Fruit fly (Drosophila melanogaster): ENCODE measurements around the gene CG33688.

CG33688 gene

dm6 chr3L:16164150-16165039 lies 34.6 kb upstream of the CG33688 start, which contains the start of gene CG5151 (continued):
- TF ChIP-seq Hr51 (GFP tag; optimal IDR thresholded peaks at IDR 0.05) (no peak), gcm2 (GFP tag; optimal IDR thresholded peaks at IDR 0.05) (no peak), Atf3 (GFP tag; optimal IDR thresholded peaks at IDR 0.05) (no peak), nerfin-2 (GFP tag; IDR thresholded peaks at IDR 0.05; ENCODE audit: partially characterized antibody) (peak; percentile 85), pnt (GFP tag; optimal IDR thresholded peaks at IDR 0.05) (no peak), Scr (GFP tag; IDR thresholded peaks at IDR 0.05; ENCODE audit: partially characterized antibody) (peak; percentile 69), CG18764 (GFP tag; optimal IDR thresholded peaks at IDR 0.05) (no peak), CG5953 (GFP tag; IDR thresholded peaks at IDR 0.05) (no peak), CG30020 (tag; optimal IDR thresholded peaks at IDR 0.05) (no peak), CG8765 (GFP tag; IDR thresholded peaks at IDR 0.05) (no peak), dati (GFP tag; IDR thresholded peaks at IDR 0.05) (no peak), CG1233 (GFP tag; optimal IDR thresholded peaks at IDR 0.05) (no peak), dpn (GFP tag; optimal IDR thresholded peaks at IDR 0.05) (no peak), luna (GFP tag; optimal IDR thresholded peaks at IDR 0.05) (no peak), MBD-R2 (GFP tag; IDR thresholded peaks at IDR 0.05) (0 out of 2 replicates have a peak, but pooled peaks have one; percentile 8), CTCF (GFP tag; optimal IDR thresholded peaks at IDR 0.05) (peak; percentile 89), Eip74EF (GFP tag; optimal IDR thresholded peaks at IDR 0.05) (no peak), CG2889 (GFP tag; IDR thresholded peaks at IDR 0.05) (no peak), H15 (GFP tag; IDR thresholded peaks at IDR 0.05) (no peak), CG13775 (GFP tag; optimal IDR thresholded peaks at IDR 0.05) (no peak), sna (GFP tag; IDR thresholded peaks at IDR 0.05; ENCODE audit: partially characterized antibody) (peak; percentile 74), tap (tag; optimal IDR thresholded peaks at IDR 0.05) (no peak), Neu2 (GFP tag; optimal IDR thresholded peaks at IDR 0.05; ENCODE audit: borderline replicate concordance) (no peak), CrebB (tag; optimal IDR thresholded peaks at IDR 0.05) (no peak), row (GFP tag; IDR thresholded peaks at IDR 0.05) (no peak; the same call in 2 of the 3 replicates), HLHmδ (GFP tag; optimal IDR thresholded peaks at IDR 0.05) (peak; percentile 22), CHES-1-like (GFP tag; optimal IDR thresholded peaks at IDR 0.05) (peak; percentile 13), seq (GFP tag; IDR thresholded peaks at IDR 0.05) (no peak), sqz (GFP tag; optimal IDR thresholded peaks at IDR 0.05) (peak; percentile 4), so (GFP tag; IDR thresholded peaks at IDR 0.05) (no peak; the same call in 2 of the 3 replicates), CG6854 (GFP tag; optimal IDR thresholded peaks at IDR 0.05) (no peak), CG3065 (GFP tag; optimal IDR thresholded peaks at IDR 0.05) (no peak), Dip3 (GFP tag; optimal IDR thresholded peaks at IDR 0.05) (no peak), ab (GFP tag; optimal IDR thresholded peaks at IDR 0.05) (no peak), NfI (GFP tag; optimal IDR thresholded peaks at IDR 0.05) (no peak), slou (GFP tag; optimal IDR thresholded peaks at IDR 0.05) (no peak), CG15269 (tag; optimal IDR thresholded peaks at IDR 0.05) (no peak), CG13287 (GFP tag; IDR thresholded peaks at IDR 0.05; ENCODE audit: partially characterized antibody) (peak; percentile 46), CG9876 (GFP tag; optimal IDR thresholded peaks at IDR 0.05) (no peak), CG9609 (GFP tag; optimal IDR thresholded peaks at IDR 0.05) (no peak), croc (GFP tag; conservative IDR thresholded peaks at IDR 0.05) (no peak), HLH54F (GFP tag; optimal IDR thresholded peaks at IDR 0.05) (no peak), abd-A (tag; optimal IDR thresholded peaks at IDR 0.05) (peak; percentile 90), mld (GFP tag; IDR thresholded peaks at IDR 0.05; ENCODE audit: partially characterized antibody) (peak; percentile 84; the same call in 2 of the 3 replicates), CG18476 (GFP tag; optimal IDR thresholded peaks at IDR 0.05) (no peak), CG10147 (GFP tag; optimal IDR thresholded peaks at IDR 0.05) (no peak), dysf (GFP tag; IDR thresholded peaks at IDR 0.05) (no peak; the same call in 2 of the 3 replicates), CG11504 (tag; optimal IDR thresholded peaks at IDR 0.05) (no peak), CG16815 (GFP tag; optimal IDR thresholded peaks at IDR 0.05) (no peak)

Measured in whole organism, embryonic.